Fruit fly (Drosophila melanogaster) whole organism, wandering third instar larva: Measurements from ENCODE around the gene Smyd3.

Source experiments
- Abd-B ChIP-seq: fragments of >200 bp; optimal IDR thresholded peaks from 2 replicates; lab custom pipeline; 2017; ENCODE audit warnings: missing biosample characterization, missing genetic modification characterization
- CG32264 ChIP-seq: fragments of 200-800 bp; sonication (Bioruptor generic); optimal IDR thresholded peaks from 2 replicates; lab custom pipeline; 2016; ENCODE audit warnings: missing biosample characterization, missing genetic modification characterization
- CG9705 ChIP-seq: fragments of 200-800 bp; sonication (Bioruptor generic); optimal IDR thresholded peaks from 2 replicates; lab custom pipeline; 2018; ENCODE audit warnings: missing biosample characterization, mild to moderate bottlenecking, missing genetic modification characterization
- CrebA ChIP-seq: fragments of 200-800 bp; sonication (Bioruptor generic); optimal IDR thresholded peaks from 2 replicates; lab custom pipeline; 2016; ENCODE audit warnings: missing biosample characterization, mild to moderate bottlenecking, missing genetic modification characterization, borderline replicate concordance
- Dfd ChIP-seq: fragments of >200 bp; optimal IDR thresholded peaks from 2 replicates; lab custom pipeline; 2017; ENCODE audit warnings: missing biosample characterization, missing genetic modification characterization
- Dif ChIP-seq: fragments of 200-275, 200-300 bp; sonication (Bioruptor generic); optimal IDR thresholded peaks from 2 replicates; lab custom pipeline; 2018; ENCODE audit warnings: missing biosample characterization, missing genetic modification characterization; ENCODE audit not compliant: partially characterized antibody
- GATAd ChIP-seq: sonication (Bioruptor generic); optimal IDR thresholded peaks from 2 replicates; lab custom pipeline; 2016; ENCODE audit warnings: missing biosample characterization, missing genetic modification characterization
- HLH106 ChIP-seq: fragments of 200-800 bp; optimal IDR thresholded peaks from 3 replicates; lab custom pipeline; 2019; ENCODE audit warnings: missing biosample characterization, mild to moderate bottlenecking, missing genetic modification characterization, moderate library complexity
- Hnf4 ChIP-seq: fragments of 200-800 bp; sonication (Bioruptor generic); optimal IDR thresholded peaks from 2 replicates; lab custom pipeline; 2016; ENCODE audit warnings: missing biosample characterization, mild to moderate bottlenecking, missing genetic modification characterization
- Hr78 ChIP-seq: fragments of >200 bp; optimal IDR thresholded peaks from 2 replicates; lab custom pipeline; 2017; ENCODE audit warnings: missing biosample characterization, missing genetic modification characterization
- Hr83 ChIP-seq: fragments of 200-300 bp; sonication (Bioruptor generic); optimal IDR thresholded peaks from 2 replicates; lab custom pipeline; 2016; ENCODE audit warnings: missing biosample characterization, mild to moderate bottlenecking, missing genetic modification characterization, moderate library complexity; ENCODE audit not compliant: poor library complexity, severe bottlenecking
- Jra ChIP-seq: sonication (Bioruptor generic); optimal IDR thresholded peaks from 2 replicates; lab custom pipeline; 2016; ENCODE audit warnings: missing biosample characterization, missing genetic modification characterization
- Mio ChIP-seq: sonication (Bioruptor generic); optimal IDR thresholded peaks from 2 replicates; lab custom pipeline; 2016; ENCODE audit warnings: missing biosample characterization, missing genetic modification characterization
- Myc ChIP-seq: fragments of >200 bp; optimal IDR thresholded peaks from 2 replicates; lab custom pipeline; 2017
- N ChIP-seq: fragments of >200 bp; optimal IDR thresholded peaks from 2 replicates; lab custom pipeline; 2018; ENCODE audit warnings: missing biosample characterization, missing external identifiers, missing genetic modification characterization
- OdsH ChIP-seq: fragments of 200-800 bp; sonication (Bioruptor generic); optimal IDR thresholded peaks from 2 replicates; lab custom pipeline; 2016; ENCODE audit warnings: missing biosample characterization, mild to moderate bottlenecking, missing genetic modification characterization
- Rel ChIP-seq, 2 experiments: fragments of 200-800 bp; sonication (Bioruptor generic) in 1 of 2; optimal IDR thresholded peaks; 2 replicates in 1 of 2; 3 replicates in 1 of 2; lab custom pipeline; 2016 to 2019; ENCODE audit warnings: mild to moderate bottlenecking in 2 of 2, missing biosample characterization in 2 of 2, missing genetic modification characterization in 2 of 2, moderate library complexity in 1 of 2
- Sp1 ChIP-seq: fragments of 200-800 bp; sonication (Bioruptor generic); optimal IDR thresholded peaks from 3 replicates; lab custom pipeline; 2019; ENCODE audit warnings: missing biosample characterization, mild to moderate bottlenecking, missing genetic modification characterization, moderate library complexity
- Vsx2 ChIP-seq: fragments of 200-300, 225-300 bp; sonication (Bioruptor generic); optimal IDR thresholded peaks from 2 replicates; lab custom pipeline; 2018; ENCODE audit warnings: missing biosample characterization, missing genetic modification characterization; ENCODE audit not compliant: partially characterized antibody
- br ChIP-seq: fragments of 200-800 bp; sonication (Bioruptor generic); optimal IDR thresholded peaks from 2 replicates; lab custom pipeline; 2016; ENCODE audit warnings: missing biosample characterization, missing genetic modification characterization
- brk ChIP-seq: fragments of 200-800 bp; sonication (Bioruptor generic); optimal IDR thresholded peaks from 2 replicates; lab custom pipeline; 2016; ENCODE audit warnings: missing biosample characterization, mild to moderate bottlenecking, missing genetic modification characterization
- dl ChIP-seq, 2 experiments: fragments of 175-275, 200-275 bp in 1 of 2; fragments of 200-275 bp in 1 of 2; sonication (Bioruptor generic); optimal IDR thresholded peaks; lab custom pipeline; 2018; ENCODE audit warnings: mild to moderate bottlenecking in 2 of 2, missing biosample characterization in 2 of 2, missing genetic modification characterization in 2 of 2, moderate library complexity in 2 of 2; ENCODE audit not compliant: partially characterized antibody in 2 of 2, insufficient read depth in 1 of 2
- dmrt93B ChIP-seq: fragments of 200-800 bp; sonication (Bioruptor generic); optimal IDR thresholded peaks from 2 replicates; lab custom pipeline; 2018; ENCODE audit warnings: missing biosample characterization, mild to moderate bottlenecking, missing genetic modification characterization
- dsf ChIP-seq: sonication (Bioruptor generic); optimal IDR thresholded peaks from 2 replicates; lab custom pipeline; 2016; ENCODE audit warnings: missing biosample characterization, missing genetic modification characterization, borderline replicate concordance
- ey ChIP-seq: fragments of 200-800 bp; sonication (Bioruptor generic); optimal IDR thresholded peaks from 2 replicates; lab custom pipeline; 2016; ENCODE audit warnings: missing biosample characterization, missing genetic modification characterization
- foxo ChIP-seq, 2 experiments: fragments of 200-800 bp; sonication (Bioruptor generic); optimal IDR thresholded peaks; 2 replicates in 1 of 2; 3 replicates in 1 of 2; lab custom pipeline; 2016 to 2017; ENCODE audit warnings: missing biosample characterization in 2 of 2, missing genetic modification characterization in 2 of 2
- fru ChIP-seq: fragments of 200-800 bp; sonication (Bioruptor generic); optimal IDR thresholded peaks from 3 replicates; lab custom pipeline; 2016; ENCODE audit warnings: missing biosample characterization, mild to moderate bottlenecking, missing genetic modification characterization
- h ChIP-seq: fragments of 200-800 bp; sonication (Bioruptor generic); optimal IDR thresholded peaks from 3 replicates; lab custom pipeline; 2016; ENCODE audit warnings: missing biosample characterization, mild to moderate bottlenecking, missing genetic modification characterization
- jim ChIP-seq: fragments of 175-275, 200-325 bp; sonication (Bioruptor generic); optimal IDR thresholded peaks from 2 replicates; lab custom pipeline; 2016; ENCODE audit warnings: missing biosample characterization, mild to moderate bottlenecking, missing genetic modification characterization
- lola ChIP-seq: fragments of >200 bp; optimal IDR thresholded peaks from 2 replicates; lab custom pipeline; 2017; ENCODE audit warnings: missing biosample characterization, missing genetic modification characterization
- pan ChIP-seq: fragments of >200 bp; optimal IDR thresholded peaks from 2 replicates; lab custom pipeline; 2017
- psq ChIP-seq: fragments of 200-800 bp; sonication (Bioruptor generic); optimal IDR thresholded peaks from 3 replicates; lab custom pipeline; 2017; ENCODE audit warnings: missing biosample characterization, mild to moderate bottlenecking, missing genetic modification characterization, moderate library complexity
- rgr ChIP-seq: fragments of 200-800 bp; sonication (Bioruptor generic); optimal IDR thresholded peaks from 3 replicates; lab custom pipeline; 2016; ENCODE audit warnings: missing biosample characterization, mild to moderate bottlenecking, missing genetic modification characterization
- sage ChIP-seq: fragments of 200-800 bp; sonication (Bioruptor generic); optimal IDR thresholded peaks from 2 replicates; lab custom pipeline; 2016; ENCODE audit warnings: missing biosample characterization, mild to moderate bottlenecking, missing genetic modification characterization
- sv ChIP-seq: fragments of 200-800 bp; sonication (Bioruptor generic); optimal IDR thresholded peaks from 3 replicates; lab custom pipeline; 2016; ENCODE audit warnings: missing biosample characterization, missing genetic modification characterization
- tai ChIP-seq: sonication (Bioruptor generic); optimal IDR thresholded peaks from 2 replicates; lab custom pipeline; 2016; ENCODE audit warnings: missing biosample characterization, missing genetic modification characterization
- usp ChIP-seq: fragments of >200 bp; optimal IDR thresholded peaks from 2 replicates; lab custom pipeline; 2017; ENCODE audit warnings: missing biosample characterization, missing genetic modification characterization
- woc ChIP-seq: sonication (Bioruptor generic); optimal IDR thresholded peaks from 2 replicates; lab custom pipeline; 2016; ENCODE audit warnings: missing biosample characterization, mild to moderate bottlenecking, missing genetic modification characterization

Gene Smyd3

dm6 chrX:2608470-2609157 is at the start of gene Smyd3:
TSS of gene Smyd3 (minus strand) at chrX:2608876.
- no peak for TF ChIP-seq tai (GFP tag; lab: Kevin White, UChicago)
- TF ChIP-seq GATAd (GFP tag; lab: Kevin White, UChicago): peak; percentile 61
- no peak for TF ChIP-seq dsf (GFP tag; lab: Kevin White, UChicago)
- TF ChIP-seq Mio (GFP tag; lab: Kevin White, UChicago): peak; percentile 9
- peak; percentile 76 for TF ChIP-seq sv
- no peak for TF ChIP-seq Hr78 (GFP tag; lab: Kevin White, UChicago)
- TF ChIP-seq CG9705: peak; percentile 36
- TF ChIP-seq Rel (GFP tag; optimal IDR thresholded peaks at IDR 0.05; lab: Kevin White, UChicago): no peak
- TF ChIP-seq Rel (tag; optimal IDR thresholded peaks at IDR 0.05; lab: Kevin White, UChicago): peak; percentile 37
- peak; percentile 82 for TF ChIP-seq fru (GFP tag; lab: Kevin White, UChicago)
- TF ChIP-seq Hnf4 (GFP tag; lab: Kevin White, UChicago): no peak
- TF ChIP-seq lola (GFP tag; lab: Kevin White, UChicago): no peak
- TF ChIP-seq Sp1: peak; percentile 68
- TF ChIP-seq Hr83 (GFP tag; lab: Kevin White, UChicago): peak; percentile 81
- no peak for TF ChIP-seq dmrt93B (GFP tag; lab: Kevin White, UChicago)
- TF ChIP-seq foxo (GFP tag; optimal IDR thresholded peaks at IDR 0.05; lab: Kevin White, UChicago): peak; percentile 65 to 91
- peak; percentile 88 for TF ChIP-seq woc (GFP tag; lab: Kevin White, UChicago)
- TF ChIP-seq ey (GFP tag; lab: Kevin White, UChicago): peak; percentile 86
- TF ChIP-seq br: peak; percentile 85
- TF ChIP-seq usp (GFP tag; lab: Kevin White, UChicago): no peak
- TF ChIP-seq Vsx2: no peak
- no peak for TF ChIP-seq N (GFP tag; lab: Kevin White, UChicago)
- TF ChIP-seq rgr (GFP tag; lab: Kevin White, UChicago): peak; percentile 88
- no peak for TF ChIP-seq Dif (GFP tag; lab: Kevin White, UChicago)
- peak; percentile 89 for TF ChIP-seq h (GFP tag; lab: Kevin White, UChicago)
- no peak for TF ChIP-seq pan (lab: Kevin White, UChicago)
- TF ChIP-seq Abd-B: no peak
- TF ChIP-seq brk (GFP tag; lab: Kevin White, UChicago): no peak
- no peak for TF ChIP-seq jim (GFP tag; lab: Kevin White, UChicago)
- peak; percentile 73 for TF ChIP-seq HLH106 (tag; lab: Kevin White, UChicago)
- no peak for TF ChIP-seq Jra (GFP tag; lab: Kevin White, UChicago)
- TF ChIP-seq sage (GFP tag; lab: Kevin White, UChicago): no peak
- TF ChIP-seq Dfd: no peak
- no peak for TF ChIP-seq CrebA
- no peak for TF ChIP-seq CG32264
- peak; percentile 86 for TF ChIP-seq OdsH (GFP tag; lab: Kevin White, UChicago)
- TF ChIP-seq psq (GFP tag; lab: Kevin White, UChicago): peak; percentile 68
- TF ChIP-seq Myc: no peak
- no peak for TF ChIP-seq dl (GFP tag; optimal IDR thresholded peaks at IDR 0.05; lab: Kevin White, UChicago; ENCODE audit: insufficient read depth in 1 of 2, partially characterized antibody in 2 of 2)

DNA sequence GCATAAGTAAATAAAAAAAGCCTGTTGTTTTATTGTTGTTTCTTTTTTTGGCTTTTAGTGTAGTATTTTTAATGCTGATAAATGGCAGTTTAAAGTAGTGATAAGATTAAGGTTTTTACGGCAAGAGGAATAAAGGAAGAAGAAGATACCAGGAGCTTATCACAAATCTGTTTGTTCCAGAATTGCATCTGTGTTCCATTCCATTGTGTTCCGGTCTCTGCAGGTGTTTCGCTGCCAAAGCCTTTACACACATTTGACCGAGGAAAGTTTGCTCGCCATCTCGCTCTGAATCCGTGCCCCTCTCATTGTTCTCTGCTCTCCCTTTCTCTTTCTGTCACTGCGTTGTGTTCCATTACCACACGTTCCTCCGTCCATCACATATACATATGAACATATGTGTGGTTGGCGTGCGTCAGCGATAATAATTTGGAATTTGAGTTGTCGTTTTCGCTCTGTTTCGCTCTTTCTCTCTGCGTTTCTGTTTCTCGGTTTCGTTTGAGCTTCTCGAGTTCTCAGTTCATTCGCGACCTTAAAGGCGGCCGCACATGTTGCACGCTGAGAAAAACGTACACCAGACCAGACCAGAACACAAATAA is 49.7 kb upstream of the Smyd3 start:
- TF ChIP-seq Hr83 (GFP tag; lab: Kevin White, UChicago): peak; percentile 22
- TF ChIP-seq OdsH (GFP tag; lab: Kevin White, UChicago): no peak
- TF ChIP-seq Abd-B: no peak
- no peak for TF ChIP-seq pan (lab: Kevin White, UChicago)
- no peak for TF ChIP-seq Dfd
- peak; percentile 56 for TF ChIP-seq Vsx2
- TF ChIP-seq ey (GFP tag; lab: Kevin White, UChicago): no peak
- TF ChIP-seq dl (GFP tag; optimal IDR thresholded peaks at IDR 0.05; lab: Kevin White, UChicago; ENCODE audit: insufficient read depth in 1 of 2, partially characterized antibody in 2 of 2): peak; percentile 10 to 62
- no peak for TF ChIP-seq sv
- no peak for TF ChIP-seq Hnf4 (GFP tag; lab: Kevin White, UChicago)
- no peak for TF ChIP-seq Rel (GFP tag; optimal IDR thresholded peaks at IDR 0.05; lab: Kevin White, UChicago)
- TF ChIP-seq Rel (tag; optimal IDR thresholded peaks at IDR 0.05; lab: Kevin White, UChicago): peak; percentile 59
- peak; percentile 72 for TF ChIP-seq Jra (GFP tag; lab: Kevin White, UChicago)
- peak in 1 of 2 experiments; percentile 20 for TF ChIP-seq foxo (GFP tag; optimal IDR thresholded peaks at IDR 0.05; lab: Kevin White, UChicago)
- TF ChIP-seq CrebA: peak; percentile 80
- TF ChIP-seq jim (GFP tag; lab: Kevin White, UChicago): no peak
- TF ChIP-seq usp (GFP tag; lab: Kevin White, UChicago): no peak
- no peak for TF ChIP-seq N (GFP tag; lab: Kevin White, UChicago)
- no peak for TF ChIP-seq Mio (GFP tag; lab: Kevin White, UChicago)
- no peak for TF ChIP-seq dmrt93B (GFP tag; lab: Kevin White, UChicago)
- TF ChIP-seq CG9705: no peak
- no peak for TF ChIP-seq brk (GFP tag; lab: Kevin White, UChicago)
- TF ChIP-seq woc (GFP tag; lab: Kevin White, UChicago): no peak
- no peak for TF ChIP-seq rgr (GFP tag; lab: Kevin White, UChicago)
- peak; percentile 11 for TF ChIP-seq br
- TF ChIP-seq tai (GFP tag; lab: Kevin White, UChicago): no peak
- no peak for TF ChIP-seq dsf (GFP tag; lab: Kevin White, UChicago)
- TF ChIP-seq Sp1: peak; percentile 13
- peak; percentile 72 for TF ChIP-seq psq (GFP tag; lab: Kevin White, UChicago)
- TF ChIP-seq fru (GFP tag; lab: Kevin White, UChicago): peak; percentile 12
- TF ChIP-seq GATAd (GFP tag; lab: Kevin White, UChicago): no peak
- TF ChIP-seq HLH106 (tag; lab: Kevin White, UChicago): no peak
- TF ChIP-seq Dif (GFP tag; lab: Kevin White, UChicago): peak; percentile 82
- TF ChIP-seq Hr78 (GFP tag; lab: Kevin White, UChicago): no peak
- no peak for TF ChIP-seq CG32264
- TF ChIP-seq lola (GFP tag; lab: Kevin White, UChicago): no peak
- no peak for TF ChIP-seq sage (GFP tag; lab: Kevin White, UChicago)
- TF ChIP-seq h (GFP tag; lab: Kevin White, UChicago): peak; percentile 75
- TF ChIP-seq Myc: no peak
